Fruit fly (Drosophila melanogaster): ENCODE results near the gene cyst.
A peak's percentile ranks its signal among the peaks of the same experiment; 100 is the strongest.

Gene cyst

dm6 chr2L:19508361-19508918 is at the start of gene cyst:
Gene cyst (minus strand): TSS chr2L:19508764.
- TF ChIP-seq CG13204 (GFP tag; optimal IDR thresholded peaks at IDR 0.05) (no peak), CG4496 (GFP tag; IDR thresholded peaks at IDR 0.05) (0 out of 3 replicates have a peak, but pooled peaks have one; percentile 14), CG32121 (GFP tag; IDR thresholded peaks at IDR 0.05) (no peak)

dm6 chr2L:19549412-19549811 is 40.8 kb upstream of the cyst start:
- TF ChIP-seq rn (GFP tag; IDR thresholded peaks at IDR 0.05) (no peak), CG10348 (GFP tag; IDR thresholded peaks at IDR 0.05) (no peak), CG32121 (GFP tag; IDR thresholded peaks at IDR 0.05) (no peak), Ets98B (GFP tag; IDR thresholded peaks at IDR 0.05) (no peak), CG13204 (GFP tag; optimal IDR thresholded peaks at IDR 0.05) (no peak), CG9948 (tag; optimal IDR thresholded peaks at IDR 0.05) (no peak), CG34367 (tag; optimal IDR thresholded peaks at IDR 0.05) (peak; percentile 28), CG17806 (tag; optimal IDR thresholded peaks at IDR 0.05) (no peak), Pif1A (GFP tag; optimal IDR thresholded peaks at IDR 0.05) (no peak), CG8159 (tag; optimal IDR thresholded peaks at IDR 0.05) (no peak), CG8301 (tag; optimal IDR thresholded peaks at IDR 0.05) (no peak), gl (tag; optimal IDR thresholded peaks at IDR 0.05) (peak; percentile 65), Snoo (tag; optimal IDR thresholded peaks at IDR 0.05) (peak; percentile 50), EcR (GFP tag; optimal IDR thresholded peaks at IDR 0.05) (peak; percentile 94), D1 (tag; optimal IDR thresholded peaks at IDR 0.05) (no peak), CG14655 (GFP tag; optimal IDR thresholded peaks at IDR 0.05) (no peak), fd96Ca (GFP tag; IDR thresholded peaks at IDR 0.05) (no peak), CG12605 (GFP tag; IDR thresholded peaks at IDR 0.05) (no peak; the same call in 1 of the 2 replicates), CG15710 (tag; optimal IDR thresholded peaks at IDR 0.05) (no peak), CG4496 (GFP tag; IDR thresholded peaks at IDR 0.05) (peak; percentile 89), Pif1B (GFP tag; optimal IDR thresholded peaks at IDR 0.05) (peak; percentile 53)

dm6 chr2L:19548158-19548557 is 39.6 kb upstream of the cyst start, which contains the start of gene Tep4:
Gene Tep4 (plus strand): TSS chr2L:19548507.
- no peak for TF ChIP-seq CG14655 (GFP tag; optimal IDR thresholded peaks at IDR 0.05)
- TF ChIP-seq gl (tag; optimal IDR thresholded peaks at IDR 0.05), result no peak
- TF ChIP-seq CG4496 (GFP tag; IDR thresholded peaks at IDR 0.05), result no peak
- TF ChIP-seq Pif1A (GFP tag; optimal IDR thresholded peaks at IDR 0.05), result no peak
- peak; percentile 31 for TF ChIP-seq EcR (GFP tag; optimal IDR thresholded peaks at IDR 0.05)
- no peak for TF ChIP-seq rn (GFP tag; IDR thresholded peaks at IDR 0.05)
- TF ChIP-seq CG8301 (tag; optimal IDR thresholded peaks at IDR 0.05), result no peak
- TF ChIP-seq Snoo (tag; optimal IDR thresholded peaks at IDR 0.05), result no peak
- no peak for TF ChIP-seq CG32121 (GFP tag; IDR thresholded peaks at IDR 0.05)
- TF ChIP-seq CG10348 (GFP tag; IDR thresholded peaks at IDR 0.05), result no peak
- TF ChIP-seq CG8159 (tag; optimal IDR thresholded peaks at IDR 0.05), result no peak
- TF ChIP-seq fd96Ca (GFP tag; IDR thresholded peaks at IDR 0.05), result no peak
- TF ChIP-seq CG12605 (GFP tag; IDR thresholded peaks at IDR 0.05), result 0 out of 2 replicates have a peak, but pooled peaks have one; percentile 7
- TF ChIP-seq CG17806 (tag; optimal IDR thresholded peaks at IDR 0.05), result no peak
- no peak for TF ChIP-seq CG13204 (GFP tag; optimal IDR thresholded peaks at IDR 0.05)
- TF ChIP-seq CG34367 (tag; optimal IDR thresholded peaks at IDR 0.05), result no peak

- 0 out of 2 replicates have a peak, but pooled peaks have one; percentile 12 for TF ChIP-seq Ets98B (GFP tag; IDR thresholded peaks at IDR 0.05)
- TF ChIP-seq CG8159 (tag; optimal IDR thresholded peaks at IDR 0.05), result peak; percentile 83
- no peak for TF ChIP-seq fd96Ca (GFP tag; IDR thresholded peaks at IDR 0.05)
- TF ChIP-seq CG13204 (GFP tag; optimal IDR thresholded peaks at IDR 0.05), result no peak
- TF ChIP-seq CG10348 (GFP tag; IDR thresholded peaks at IDR 0.05), result no peak
- TF ChIP-seq Pif1B (GFP tag; optimal IDR thresholded peaks at IDR 0.05), result peak; percentile 34
- no peak for TF ChIP-seq D1 (tag; optimal IDR thresholded peaks at IDR 0.05)
- TF ChIP-seq Pif1A (GFP tag; optimal IDR thresholded peaks at IDR 0.05), result no peak
- no peak for TF ChIP-seq CG8301 (tag; optimal IDR thresholded peaks at IDR 0.05)
These were observed 38.5 kb upstream of the cyst start, which contains the start of gene CG10337 for dm6 chr2L:19546869-19547710. Gene CG10337 (minus strand): TSS chr2L:19546959.

- TF ChIP-seq CG8159 (tag; optimal IDR thresholded peaks at IDR 0.05) (no peak), CG9948 (tag; optimal IDR thresholded peaks at IDR 0.05) (no peak), D1 (tag; optimal IDR thresholded peaks at IDR 0.05) (no peak), Ets98B (GFP tag; IDR thresholded peaks at IDR 0.05) (no peak), CG32121 (GFP tag; IDR thresholded peaks at IDR 0.05) (no peak), CG8301 (tag; optimal IDR thresholded peaks at IDR 0.05) (no peak), CG14655 (GFP tag; optimal IDR thresholded peaks at IDR 0.05) (no peak)
These were observed 34.5 kb upstream of the cyst start for dm6 chr2L:19543010-19543564.

dm6 chr2L:19542268-19542773 is 33.8 kb upstream of the cyst start:
- TF ChIP-seq CG9948 (tag; optimal IDR thresholded peaks at IDR 0.05) (no peak), Ets98B (GFP tag; IDR thresholded peaks at IDR 0.05) (0 out of 2 replicates have a peak, but pooled peaks have one; percentile 7), CG4496 (GFP tag; IDR thresholded peaks at IDR 0.05) (no peak), CG14655 (GFP tag; optimal IDR thresholded peaks at IDR 0.05) (no peak), fd96Ca (GFP tag; IDR thresholded peaks at IDR 0.05) (no peak), CG34367 (tag; optimal IDR thresholded peaks at IDR 0.05) (no peak), CG12605 (GFP tag; IDR thresholded peaks at IDR 0.05) (peak; percentile 17; the same call in 1 of the 2 replicates), Pif1A (GFP tag; optimal IDR thresholded peaks at IDR 0.05) (no peak)

Data from whole organism, pupa.